Worm (Caenorhabditis elegans) whole organism, young adult: ENCODE results near the gene cthd-1.

Experiments
- B0019.2 ChIP-seq: fragments of 200-800 bp; sonication (Bioruptor generic); conservative IDR thresholded peaks from 2 replicates; pipeline ENCODE4 v1.3.6; 2022; ENCODE audit warnings: missing genetic modification reagents, missing genetic modification characterization, missing compliant biosample characterization
- C06A6.2 ChIP-seq: fragments of 200-800 bp; sonication (Bioruptor generic); conservative IDR thresholded peaks from 2 replicates; pipeline ENCODE4 v1.3.6; 2022; ENCODE audit warnings: missing genetic modification characterization, missing compliant biosample characterization
- F10E7.11 ChIP-seq: sonication (generic microtip); optimal IDR thresholded peaks from 2 replicates; lab custom pipeline; 2017; ENCODE audit warnings: mild to moderate bottlenecking, missing genetic modification characterization, moderate library complexity, missing compliant biosample characterization
- F55B11.4 ChIP-seq: sonication (generic microtip); optimal IDR thresholded peaks from 2 replicates; lab custom pipeline; 2016; ENCODE audit warnings: missing compliant biosample characterization, missing genetic modification characterization, borderline replicate concordance; ENCODE audit not compliant: insufficient read depth
- K11D2.4 ChIP-seq: fragments of 200-800 bp; sonication (Bioruptor generic); IDR thresholded peaks from 2 replicates; pipeline ENCODE4 v1.3.6; 2022; ENCODE audit warnings: missing genetic modification reagents, missing genetic modification characterization, missing compliant biosample characterization
- Y53F4B.3 ChIP-seq: fragments of 200-800 bp; sonication (Bioruptor generic); IDR thresholded peaks from 2 replicates; pipeline ENCODE4 v1.3.6; 2022; ENCODE audit warnings: missing genetic modification reagents, missing genetic modification characterization, missing compliant biosample characterization
- Y53G8AR.9 ChIP-seq: fragments of 200-800 bp; sonication (Bioruptor generic); conservative IDR thresholded peaks from 2 replicates; pipeline ENCODE4 v1.3.6; 2022; ENCODE audit warnings: missing genetic modification reagents, missing genetic modification characterization, missing compliant biosample characterization
- Y95B8A.8 ChIP-seq: fragments of 200-800 bp; sonication (Bioruptor generic); IDR thresholded peaks from 2 replicates; pipeline ENCODE4 v1.3.6; 2022; ENCODE audit warnings: missing genetic modification reagents, missing genetic modification characterization, missing compliant biosample characterization
- ama-1 ChIP-seq, 3 experiments: fragments of 150-350 bp in 1 of 3; sonication (generic microtip) in 2 of 3; optimal IDR thresholded peaks; 2 replicates each; lab custom pipeline; 2014 to 2018; ENCODE audit warnings: missing biosample characterization in 2 of 3, missing genetic modification characterization in 2 of 3, missing genetic modification reagents in 2 of 3
- aptf-2 ChIP-seq: fragments of 200-800 bp; sonication (Bioruptor generic); conservative IDR thresholded peaks from 2 replicates; pipeline ENCODE4 v1.3.6; 2022; ENCODE audit warnings: missing genetic modification reagents, missing genetic modification characterization, missing compliant biosample characterization
- aptf-3 ChIP-seq: fragments of 200-800 bp; sonication (Bioruptor generic); IDR thresholded peaks from 2 replicates; pipeline ENCODE4 v1.3.6; 2022; ENCODE audit warnings: missing genetic modification characterization, missing compliant biosample characterization
- athp-1 ChIP-seq: sonication (generic microtip); optimal IDR thresholded peaks from 2 replicates; lab custom pipeline; 2017; ENCODE audit warnings: mild to moderate bottlenecking, missing genetic modification characterization, missing compliant biosample characterization
- attf-6 ChIP-seq: fragments of 200-800 bp; sonication (Bioruptor generic); IDR thresholded peaks from 2 replicates; pipeline ENCODE4 v1.3.6; 2022; ENCODE audit warnings: missing genetic modification reagents, missing genetic modification characterization, missing compliant biosample characterization
- cebp-1 ChIP-seq, 2 experiments: fragments of 200-800 bp in 1 of 2; sonication (Bioruptor generic) in 1 of 2; sonication (generic microtip) in 1 of 2; IDR thresholded peaks in 1 of 2; optimal IDR thresholded peaks in 1 of 2; 2 replicates each; pipeline versions ENCODE4 v1.3.6 to Lab custom; 2017 to 2022; ENCODE audit warnings: missing compliant biosample characterization in 2 of 2, missing genetic modification characterization in 2 of 2, mild to moderate bottlenecking in 1 of 2, missing genetic modification reagents in 1 of 2, moderate library complexity in 1 of 2
- ceh-27 ChIP-seq: fragments of 200-800 bp; sonication (Bioruptor generic); optimal IDR thresholded peaks from 2 replicates; lab custom pipeline; 2018; ENCODE audit warnings: mild to moderate bottlenecking, missing genetic modification characterization, moderate library complexity, missing compliant biosample characterization
- ceh-58 ChIP-seq: fragments of 200-800 bp; sonication (Bioruptor generic); IDR thresholded peaks from 2 replicates; pipeline ENCODE4 v1.3.6; 2022; ENCODE audit warnings: missing genetic modification characterization, missing compliant biosample characterization
- ceh-79 ChIP-seq: sonication (generic microtip); optimal IDR thresholded peaks from 2 replicates; lab custom pipeline; 2017; ENCODE audit warnings: mild to moderate bottlenecking, missing genetic modification characterization, missing compliant biosample characterization
- die-1 ChIP-seq: sonication (generic microtip); optimal IDR thresholded peaks from 2 replicates; lab custom pipeline; 2016; ENCODE audit warnings: missing genotype, mild to moderate bottlenecking, missing genetic modification characterization, missing compliant biosample characterization
- dpff-1 ChIP-seq: sonication (generic microtip); optimal IDR thresholded peaks from 2 replicates; lab custom pipeline; 2017; ENCODE audit warnings: mild to moderate bottlenecking, missing genetic modification characterization, missing compliant biosample characterization
- dpl-1 ChIP-seq: fragments of 150-350 bp; optimal IDR thresholded peaks from 2 replicates; lab custom pipeline; 2014; ENCODE audit warnings: missing biosample characterization, missing genetic modification reagents, missing genetic modification characterization
- egrh-3 ChIP-seq: fragments of 200-800 bp; sonication (Bioruptor generic); IDR thresholded peaks from 2 replicates; pipeline ENCODE4 v1.3.6; 2022; ENCODE audit warnings: missing genetic modification reagents, missing genetic modification characterization, missing compliant biosample characterization
- him-1 ChIP-seq: sonication (generic microtip); optimal IDR thresholded peaks from 2 replicates; lab custom pipeline; 2016; ENCODE audit warnings: missing genotype, missing genetic modification reagents, missing genetic modification characterization, missing compliant biosample characterization
- hlh-26 ChIP-seq: fragments of 200-800 bp; sonication (Bioruptor generic); conservative IDR thresholded peaks from 2 replicates; pipeline ENCODE4 v1.3.6; 2022; ENCODE audit warnings: missing genetic modification reagents, missing genetic modification characterization, missing compliant biosample characterization
- hmg-1.2 ChIP-seq: fragments of 200-800 bp; sonication (Bioruptor generic); IDR thresholded peaks from 2 replicates; pipeline ENCODE4 v1.3.6; 2022; ENCODE audit warnings: missing genetic modification reagents, missing genetic modification characterization, missing compliant biosample characterization
- let-526 ChIP-seq: fragments of 200-800 bp; sonication (Bioruptor generic); IDR thresholded peaks from 2 replicates; pipeline ENCODE4 v1.3.6; 2022; ENCODE audit warnings: missing genetic modification reagents, missing genetic modification characterization, missing compliant biosample characterization
- lin-54 ChIP-seq: fragments of 200-800 bp; sonication (Bioruptor generic); optimal IDR thresholded peaks from 2 replicates; lab custom pipeline; 2018; ENCODE audit warnings: mild to moderate bottlenecking, missing genetic modification characterization, missing compliant biosample characterization
- lir-1 ChIP-seq: fragments of 200-800 bp; sonication (Bioruptor generic); conservative IDR thresholded peaks from 2 replicates; pipeline ENCODE4 v1.3.6; 2022; ENCODE audit warnings: missing genetic modification reagents, missing genetic modification characterization, missing compliant biosample characterization
- lsy-27 ChIP-seq: sonication (generic microtip); optimal IDR thresholded peaks from 2 replicates; lab custom pipeline; 2017; ENCODE audit warnings: missing genetic modification characterization, mild to moderate bottlenecking, missing compliant biosample characterization, antibody characterized with exemption, missing genotype, borderline replicate concordance; ENCODE audit not compliant: insufficient read depth
- nfya-1 ChIP-seq: sonication (generic microtip); optimal IDR thresholded peaks from 2 replicates; lab custom pipeline; 2017; ENCODE audit warnings: antibody characterized with exemption, missing compliant biosample characterization, missing genetic modification characterization, borderline replicate concordance; ENCODE audit not compliant: insufficient read depth
- nfya-2 ChIP-seq: fragments of 200-800 bp; sonication (Bioruptor generic); IDR thresholded peaks from 2 replicates; pipeline ENCODE4 v1.3.6; 2022; ENCODE audit warnings: missing genetic modification reagents, missing genetic modification characterization, missing compliant biosample characterization
- nfyb-1 ChIP-seq: fragments of 200-800 bp; sonication (Bioruptor generic); IDR thresholded peaks from 2 replicates; pipeline ENCODE4 v1.3.6; 2022; ENCODE audit warnings: missing genetic modification reagents, missing genetic modification characterization, missing compliant biosample characterization
- nhr-120 ChIP-seq: fragments of 200-800 bp; sonication (Bioruptor generic); IDR thresholded peaks from 2 replicates; pipeline ENCODE4 v1.3.6; 2022; ENCODE audit warnings: missing genetic modification characterization, missing compliant biosample characterization
- nhr-90 ChIP-seq: sonication (generic microtip); optimal IDR thresholded peaks from 2 replicates; lab custom pipeline; 2016; ENCODE audit warnings: missing genotype, mild to moderate bottlenecking, missing genetic modification characterization, missing compliant biosample characterization
- rpc-1 ChIP-seq, 2 experiments: fragments of 150-350 bp in 1 of 2; sonication (generic microtip) in 1 of 2; optimal IDR thresholded peaks; 2 replicates each; lab custom pipeline; 2014 to 2018; ENCODE audit warnings: missing biosample characterization in 1 of 2, missing genetic modification characterization in 1 of 2, missing genetic modification reagents in 1 of 2, missing genotype in 1 of 2
- sdz-38 ChIP-seq: sonication (generic microtip); optimal IDR thresholded peaks from 2 replicates; lab custom pipeline; 2016; ENCODE audit warnings: missing genotype, missing genetic modification characterization, missing compliant biosample characterization
- sea-2 ChIP-seq: fragments of 200-800 bp; sonication (Bioruptor generic); IDR thresholded peaks from 2 replicates; pipeline ENCODE4 v1.3.6; 2022; ENCODE audit warnings: missing genetic modification characterization, missing compliant biosample characterization
- snpc-1.1 ChIP-seq: sonication (generic microtip); optimal IDR thresholded peaks from 2 replicates; lab custom pipeline; 2017; ENCODE audit warnings: missing genetic modification characterization, mild to moderate bottlenecking, missing compliant biosample characterization, antibody characterized with exemption, moderate library complexity, missing genotype, missing genetic modification reagents; ENCODE audit not compliant: insufficient read depth
- snpc-4 ChIP-seq, 5 experiments: fragments of 150-350 bp in 1 of 5; sonication (generic microtip) in 4 of 5; optimal IDR thresholded peaks; 2 replicates each; lab custom pipeline; 2014 to 2018; ENCODE audit warnings: missing genetic modification characterization in 5 of 5, missing biosample characterization in 3 of 5, antibody characterized with exemption in 2 of 5, mild to moderate bottlenecking in 2 of 5, missing compliant biosample characterization in 2 of 5, missing genotype in 2 of 5, moderate library complexity in 2 of 5, missing genetic modification reagents in 1 of 5
- tbp1 ChIP-seq: fragments of 200-800 bp; sonication (Bioruptor generic); optimal IDR thresholded peaks from 2 replicates; lab custom pipeline; 2018; ENCODE audit warnings: mild to moderate bottlenecking, missing genetic modification characterization, missing compliant biosample characterization
- tbx-9 ChIP-seq: sonication (generic microtip); optimal IDR thresholded peaks from 2 replicates; lab custom pipeline; 2016; ENCODE audit warnings: borderline replicate concordance, missing genetic modification characterization, inconsistent platforms, missing compliant biosample characterization
- unc-62 ChIP-seq: fragments of 150-350 bp; optimal IDR thresholded peaks from 2 replicates; lab custom pipeline; 2014; ENCODE audit warnings: missing biosample characterization, missing genetic modification reagents, missing genetic modification characterization
- xnd-1 ChIP-seq: sonication (generic microtip); optimal IDR thresholded peaks from 2 replicates; lab custom pipeline; 2016; ENCODE audit warnings: missing genotype, missing genetic modification reagents, missing genetic modification characterization, missing compliant biosample characterization
- ztf-18 ChIP-seq: sonication (generic microtip); optimal IDR thresholded peaks from 2 replicates; lab custom pipeline; 2016; ENCODE audit warnings: missing genotype, mild to moderate bottlenecking, missing genetic modification characterization, missing compliant biosample characterization
- ztf-26 ChIP-seq: sonication (generic microtip); optimal IDR thresholded peaks from 2 replicates; lab custom pipeline; 2017; ENCODE audit warnings: missing genetic modification characterization, missing compliant biosample characterization
- ztf-3 ChIP-seq: fragments of 200-800 bp; sonication (Bioruptor generic); optimal IDR thresholded peaks from 2 replicates; lab custom pipeline; 2018; ENCODE audit warnings: mild to moderate bottlenecking, missing genetic modification characterization, missing compliant biosample characterization

cthd-1 gene

DNA sequence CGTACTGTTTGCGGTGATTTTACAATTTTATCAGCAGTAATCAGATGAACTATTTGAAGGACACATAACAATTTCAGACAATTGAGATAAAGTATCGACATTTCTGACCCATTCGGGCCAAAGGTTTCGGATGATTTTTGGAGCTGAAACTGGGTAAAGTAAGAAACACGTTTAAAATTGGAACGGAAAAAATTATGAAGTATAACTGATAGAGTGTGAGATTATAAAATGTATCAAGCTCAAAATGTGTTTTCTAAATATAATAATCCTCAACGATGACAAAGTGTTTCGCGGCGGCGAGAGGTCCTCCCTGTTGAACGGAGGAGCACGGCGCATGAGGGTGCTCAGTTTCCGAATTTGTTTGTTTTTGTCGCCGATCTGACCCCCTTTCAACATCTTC lies 7.5 kb downstream of the cthd-1 start, which contains the start of gene ZK287.4:
ZK287.4 (minus strand) TSS at position 101 of the 400 bp plus-strand sequence.
- no peak for TF ChIP-seq snpc-4 (GFP tag; optimal IDR thresholded peaks at IDR 0.05; lab: Kevin White, UChicago)
- no peak for TF ChIP-seq snpc-4 (tag; optimal IDR thresholded peaks at IDR 0.05; lab: Kevin White, UChicago)
- no peak for TF ChIP-seq die-1
- TF ChIP-seq ceh-27 (GFP tag; lab: Kevin White, UChicago): no peak
- TF ChIP-seq xnd-1 (tag; lab: Kevin White, UChicago): no peak
- TF ChIP-seq athp-1 (tag; lab: Kevin White, UChicago): no peak
- no peak for TF ChIP-seq sea-2 (GFP tag; lab: Robert Waterston, UW)
- no peak for TF ChIP-seq C06A6.2 (GFP tag; lab: Robert Waterston, UW)
- TF ChIP-seq B0019.2: no peak

DNA sequence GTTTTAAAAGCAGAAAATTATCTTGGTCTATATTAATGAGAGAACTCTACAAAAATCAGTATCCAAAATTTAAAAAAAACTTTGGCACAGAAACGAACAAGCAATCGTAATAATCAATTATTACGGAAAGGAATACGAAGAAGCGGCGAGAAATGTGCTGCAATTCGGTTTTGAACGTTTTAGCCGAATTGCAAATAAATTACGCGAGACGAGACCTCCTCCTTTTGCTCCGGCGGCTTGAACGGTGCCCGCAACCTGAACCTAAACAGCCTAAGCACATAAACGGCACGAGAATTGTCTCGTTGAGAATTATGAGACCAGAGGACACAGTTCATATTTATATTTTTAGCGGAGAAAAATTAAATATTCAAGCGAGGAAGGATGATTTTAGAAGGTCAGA lies 11.3 kb downstream of the cthd-1 start:
- TF ChIP-seq him-1 (tag; lab: Kevin White, UChicago) (no peak), nhr-90 (tag; lab: Kevin White, UChicago) (no peak), tbx-9 (no peak), egrh-3 (GFP tag; lab: Robert Waterston, UW) (no peak), let-526 (GFP tag; lab: Robert Waterston, UW) (no peak), Y53G8AR.9 (GFP tag; lab: Robert Waterston, UW) (no peak), ceh-58 (GFP tag; lab: Robert Waterston, UW) (no peak), Y95B8A.8 (no peak), sdz-38 (tag; lab: Kevin White, UChicago) (no peak), aptf-3 (GFP tag; lab: Robert Waterston, UW) (no peak), aptf-2 (GFP tag; lab: Robert Waterston, UW) (no peak), dpl-1 (GFP tag; lab: Kevin White, UChicago) (no peak), nhr-120 (no peak), nfya-2 (GFP tag; lab: Robert Waterston, UW) (no peak), ztf-3 (GFP tag; lab: Kevin White, UChicago) (no peak), snpc-1.1 (tag; lab: Kevin White, UChicago) (no peak), cebp-1 (GFP tag; IDR thresholded peaks at IDR 0.05; lab: Robert Waterston, UW) (no peak), cebp-1 (tag; optimal IDR thresholded peaks at IDR 0.05; lab: Kevin White, UChicago) (no peak), tbp1 (GFP tag; lab: Kevin White, UChicago) (no peak), ztf-26 (tag; lab: Kevin White, UChicago) (no peak), dpff-1 (tag; lab: Kevin White, UChicago) (no peak), lsy-27 (tag; lab: Kevin White, UChicago) (no peak), hmg-1.2 (GFP tag; lab: Robert Waterston, UW) (peak; percentile 24; the same call in 1 of the 2 replicates), ztf-18 (tag; lab: Kevin White, UChicago) (no peak), xnd-1 (tag; lab: Kevin White, UChicago) (no peak), lin-54 (GFP tag; lab: Kevin White, UChicago) (no peak), F55B11.4 (no peak), F10E7.11 (tag; lab: Kevin White, UChicago) (no peak), ceh-79 (peak; percentile 71), hlh-26 (GFP tag; lab: Robert Waterston, UW) (no peak), rpc-1 (optimal IDR thresholded peaks at IDR 0.05; lab: Kevin White, UChicago) (no peak), rpc-1 (tag; optimal IDR thresholded peaks at IDR 0.05; lab: Kevin White, UChicago) (no peak), attf-6 (GFP tag; lab: Robert Waterston, UW) (peak; percentile 55), ama-1 (optimal IDR thresholded peaks at IDR 0.05; lab: Kevin White, UChicago) (no peak), ama-1 (GFP tag; optimal IDR thresholded peaks at IDR 0.05; lab: Kevin White, UChicago) (no peak), nfya-1 (no peak), unc-62 (no peak), lir-1 (GFP tag; lab: Robert Waterston, UW) (no peak), K11D2.4 (GFP tag; lab: Robert Waterston, UW) (no peak), Y53F4B.3 (no peak), nfyb-1 (GFP tag; lab: Robert Waterston, UW) (no peak), snpc-4 (GFP tag; optimal IDR thresholded peaks at IDR 0.05; lab: Kevin White, UChicago) (no peak), snpc-4 (tag; optimal IDR thresholded peaks at IDR 0.05; lab: Kevin White, UChicago) (no peak)
